Fruit fly (Drosophila melanogaster) whole organism, prepupa: ENCODE data around the gene CG15012.

ENCODE experiments used
- CG3032 ChIP-seq: fragments of 200-800 bp; optimal IDR thresholded peaks from 2 replicates; lab custom pipeline; 2019; ENCODE audit warnings: missing biosample characterization, mild to moderate bottlenecking, missing genetic modification characterization, moderate library complexity
- Eip78C ChIP-seq: fragments of 200-800 bp; sonication (Bioruptor generic); peaks from one replicate; lab custom pipeline; 2016; ENCODE audit warnings: missing biosample characterization, missing genetic modification characterization
- salr ChIP-seq, 2 experiments: fragments of 200-800 bp; sonication (Bioruptor generic); optimal IDR thresholded peaks; 3 replicates each; lab custom pipeline; 2016 to 2018; ENCODE audit warnings: missing biosample characterization in 2 of 2, missing genetic modification characterization in 2 of 2, mild to moderate bottlenecking in 1 of 2
- topi ChIP-seq: fragments of 200-800 bp; sonication (Bioruptor generic); optimal IDR thresholded peaks from 3 replicates; lab custom pipeline; 2016; ENCODE audit warnings: missing biosample characterization, missing genetic modification characterization
- vri ChIP-seq: fragments of 200-800 bp; sonication (Bioruptor generic); optimal IDR thresholded peaks from 3 replicates; lab custom pipeline; 2016; ENCODE audit warnings: missing biosample characterization, mild to moderate bottlenecking, missing genetic modification characterization

- TF ChIP-seq topi = peak; percentile 76
- TF ChIP-seq vri (GFP tag; lab: Kevin White, UChicago) = no peak
- TF ChIP-seq CG3032 (tag; lab: Kevin White, UChicago) = peak; percentile 60
- TF ChIP-seq salr (GFP tag; optimal IDR thresholded peaks at IDR 0.05; lab: Kevin White, UChicago) = no peak
- peak; percentile 95 for TF ChIP-seq Eip78C (GFP tag; lab: Kevin White, UChicago)
Measured at dm6 chr3L:4288591-4289056, 3.4 kb downstream of the CG15012 start, which contains the start of gene Hexo1.
